Fruit fly (Drosophila melanogaster) whole organism, embryonic: ENCODE measurements around the gene Polr3E.

Experiments
- ATbp ChIP-seq: fragments of 200-800 bp; sonication (Bioruptor generic); optimal IDR thresholded peaks from 2 replicates; lab custom pipeline; 2017; ENCODE audit warnings: missing biosample characterization, mild to moderate bottlenecking, missing genetic modification characterization, missing genetic modification reagents
- Atf6 ChIP-seq: fragments of 200-800 bp; sonication (Bioruptor generic); IDR thresholded peaks from 2 replicates; pipeline ENCODE4 v1.3.6; 2022; ENCODE audit warnings: missing biosample characterization, missing genetic modification characterization
- Bgb ChIP-seq: fragments of 200-800 bp; sonication (Bioruptor generic); IDR thresholded peaks from 2 replicates; pipeline ENCODE4 v1.3.6; 2022; ENCODE audit warnings: missing biosample characterization, missing genetic modification characterization; ENCODE audit not compliant: partially characterized antibody
- Bteb2 ChIP-seq: fragments of 200-800 bp; sonication (Bioruptor generic); optimal IDR thresholded peaks from 2 replicates; lab custom pipeline; 2016; ENCODE audit warnings: missing biosample characterization, missing genetic modification characterization
- CG10366 ChIP-seq: fragments of 200-800 bp; sonication (Bioruptor generic); IDR thresholded peaks from 2 replicates; pipeline ENCODE4 v1.3.6; 2022; ENCODE audit warnings: missing biosample characterization, missing genetic modification characterization
- CG12155 ChIP-seq: fragments of 200-800 bp; sonication (Bioruptor generic); optimal IDR thresholded peaks from 3 replicates; lab custom pipeline; 2016; ENCODE audit warnings: missing biosample characterization, missing genetic modification characterization
- CG1602 ChIP-seq: fragments of 200-800 bp; sonication (Bioruptor generic); optimal IDR thresholded peaks from 3 replicates; lab custom pipeline; 2016; ENCODE audit warnings: missing biosample characterization, missing genetic modification characterization
- CG17802 ChIP-seq: fragments of 200-800 bp; sonication (Bioruptor generic); optimal IDR thresholded peaks from 2 replicates; lab custom pipeline; 2018; ENCODE audit warnings: missing biosample characterization, mild to moderate bottlenecking, missing genetic modification characterization, moderate library complexity
- CG2116 ChIP-seq: fragments of 200-800 bp; sonication (Bioruptor generic); optimal IDR thresholded peaks from 3 replicates; lab custom pipeline; 2018; ENCODE audit warnings: missing biosample characterization, mild to moderate bottlenecking, missing genetic modification characterization
- CG2129 ChIP-seq: fragments of 200-800 bp; sonication (Bioruptor generic); IDR thresholded peaks from 2 replicates; pipeline ENCODE4 v1.3.6; 2022; ENCODE audit warnings: missing biosample characterization, missing genetic modification characterization; ENCODE audit not compliant: partially characterized antibody
- CG32532 ChIP-seq: fragments of 200-800 bp; sonication (Bioruptor generic); IDR thresholded peaks from 2 replicates; pipeline ENCODE4 v1.3.6; 2022; ENCODE audit warnings: missing biosample characterization, missing genetic modification characterization
- CG3407 ChIP-seq: fragments of 200-800 bp; sonication (Bioruptor generic); optimal IDR thresholded peaks from 2 replicates; lab custom pipeline; 2018; ENCODE audit warnings: missing biosample characterization, mild to moderate bottlenecking, missing genetic modification characterization
- CG34224 ChIP-seq: fragments of 200-800 bp; sonication (Bioruptor generic); IDR thresholded peaks from 3 replicates; pipeline ENCODE4 v1.3.6; 2022; ENCODE audit warnings: missing biosample characterization, missing genetic modification characterization; ENCODE audit not compliant: partially characterized antibody
- CG3847 ChIP-seq: fragments of 200-800 bp; sonication (Bioruptor generic); IDR thresholded peaks from 2 replicates; pipeline ENCODE4 v1.3.6; 2022; ENCODE audit warnings: missing biosample characterization, missing genetic modification characterization
- CG5953 ChIP-seq: fragments of 200-800 bp; sonication (Bioruptor generic); IDR thresholded peaks from 2 replicates; pipeline ENCODE4 v1.3.6; 2022; ENCODE audit warnings: missing biosample characterization, missing genetic modification characterization
- CG6175 ChIP-seq: fragments of 200-800 bp; sonication (Bioruptor generic); IDR thresholded peaks from 3 replicates; pipeline ENCODE4 v1.3.6; 2022; ENCODE audit warnings: missing biosample characterization, missing genetic modification characterization
- CG7271 ChIP-seq: fragments of 200-800 bp; sonication (Bioruptor generic); optimal IDR thresholded peaks from 2 replicates; lab custom pipeline; 2018; ENCODE audit warnings: missing biosample characterization, mild to moderate bottlenecking, missing genetic modification characterization, moderate library complexity
- CG7556 ChIP-seq: fragments of 200-800 bp; sonication (Bioruptor generic); optimal IDR thresholded peaks from 2 replicates; lab custom pipeline; 2017; ENCODE audit warnings: missing biosample characterization, mild to moderate bottlenecking, missing genetic modification characterization
- CG7987 ChIP-seq: fragments of 200-800 bp; sonication (Bioruptor generic); optimal IDR thresholded peaks from 2 replicates; lab custom pipeline; 2018; ENCODE audit warnings: missing biosample characterization, mild to moderate bottlenecking, missing genetic modification characterization, moderate library complexity
- CG8290 ChIP-seq, 3 experiments: fragments of 200-800 bp; sonication (Bioruptor generic); optimal IDR thresholded peaks; 2 replicates each; lab custom pipeline; 2016 to 2019; ENCODE audit warnings: missing biosample characterization in 3 of 3, missing genetic modification characterization in 3 of 3, mild to moderate bottlenecking in 2 of 3, moderate library complexity in 1 of 3
- CG9727 ChIP-seq: fragments of 200-800 bp; sonication (Bioruptor generic); optimal IDR thresholded peaks from 3 replicates; lab custom pipeline; 2017; ENCODE audit warnings: missing biosample characterization, mild to moderate bottlenecking, missing genetic modification characterization
- CG9932 ChIP-seq: fragments of 200-800 bp; sonication (Bioruptor generic); IDR thresholded peaks from 2 replicates; pipeline ENCODE4 v1.3.6; 2022; ENCODE audit warnings: missing biosample characterization, missing genetic modification characterization
- CrebB ChIP-seq: fragments of 200-800 bp; sonication (Bioruptor generic); optimal IDR thresholded peaks from 3 replicates; lab custom pipeline; 2018; ENCODE audit warnings: missing biosample characterization, mild to moderate bottlenecking, missing genetic modification characterization
- Dad ChIP-seq: fragments of 200-800 bp; sonication (Bioruptor generic); optimal IDR thresholded peaks from 3 replicates; lab custom pipeline; 2016; ENCODE audit warnings: missing biosample characterization, missing genetic modification characterization
- Elba2 ChIP-seq: fragments of 200-800 bp; sonication (Bioruptor generic); optimal IDR thresholded peaks from 3 replicates; lab custom pipeline; 2016; ENCODE audit warnings: missing biosample characterization, missing genetic modification characterization
- H2.0 ChIP-seq: fragments of 200-800 bp; sonication (Bioruptor generic); IDR thresholded peaks from 2 replicates; pipeline ENCODE4 v1.3.6; 2022; ENCODE audit warnings: missing biosample characterization, missing genetic modification characterization
- Hsf ChIP-seq: fragments of 200-800 bp; sonication (Bioruptor generic); optimal IDR thresholded peaks from 3 replicates; lab custom pipeline; 2016; ENCODE audit warnings: missing biosample characterization, missing genetic modification characterization
- Oaz ChIP-seq: fragments of 200-800 bp; sonication (Bioruptor generic); IDR thresholded peaks from 2 replicates; pipeline ENCODE4 v1.3.6; 2022; ENCODE audit warnings: missing biosample characterization, missing genetic modification characterization
- PHDP ChIP-seq: fragments of 200-800 bp; sonication (Bioruptor generic); optimal IDR thresholded peaks from 3 replicates; lab custom pipeline; 2018; ENCODE audit warnings: missing biosample characterization, mild to moderate bottlenecking, missing genetic modification characterization, moderate library complexity
- Ravus ChIP-seq: fragments of 200-800 bp; sonication (Bioruptor generic); IDR thresholded peaks from 2 replicates; pipeline ENCODE4 v1.3.6; 2022; ENCODE audit warnings: missing biosample characterization, missing genetic modification characterization
- TFAM ChIP-seq: fragments of 200-800 bp; sonication (Bioruptor generic); optimal IDR thresholded peaks from 2 replicates; lab custom pipeline; 2017; ENCODE audit warnings: missing biosample characterization, missing genetic modification characterization, inconsistent platforms
- Trl ChIP-seq, 3 experiments: fragments of >200 bp in 2 of 3; fragments of 200-800 bp in 1 of 3; sonication (Bioruptor generic) in 1 of 3; optimal IDR thresholded peaks; 2 replicates in 1 of 3; 3 replicates in 2 of 3; lab custom pipeline; 2016 to 2017; ENCODE audit warnings: missing biosample characterization in 1 of 3, missing genetic modification characterization in 1 of 3
- abd-A ChIP-seq: fragments of 200-800 bp; sonication (Bioruptor generic); optimal IDR thresholded peaks from 3 replicates; lab custom pipeline; 2019; ENCODE audit warnings: missing biosample characterization, mild to moderate bottlenecking, missing genetic modification characterization, moderate library complexity
- cato ChIP-seq: fragments of 200-800 bp; sonication (Bioruptor generic); optimal IDR thresholded peaks from 2 replicates; lab custom pipeline; 2016; ENCODE audit warnings: missing biosample characterization, missing genetic modification characterization, borderline replicate concordance
- dmrt99B ChIP-seq: fragments of 200-800 bp; sonication (Bioruptor generic); optimal IDR thresholded peaks from 2 replicates; lab custom pipeline; 2018; ENCODE audit warnings: missing biosample characterization, mild to moderate bottlenecking, missing genetic modification characterization, moderate library complexity
- emc ChIP-seq: fragments of 200-800 bp; sonication (Bioruptor generic); optimal IDR thresholded peaks from 2 replicates; lab custom pipeline; 2016; ENCODE audit warnings: missing biosample characterization, missing genetic modification characterization
- en ChIP-seq: fragments of 200-800 bp; sonication (Bioruptor generic); optimal IDR thresholded peaks from 2 replicates; lab custom pipeline; 2016; ENCODE audit warnings: missing biosample characterization, missing genetic modification characterization
- inv ChIP-seq: fragments of 200-800 bp; sonication (Bioruptor generic); IDR thresholded peaks from 2 replicates; pipeline ENCODE4 v1.3.6; 2022; ENCODE audit warnings: missing biosample characterization, missing genetic modification characterization; ENCODE audit not compliant: partially characterized antibody
- kay ChIP-seq: fragments of 200-800 bp; sonication (Bioruptor generic); optimal IDR thresholded peaks from 2 replicates; lab custom pipeline; 2016; ENCODE audit warnings: missing biosample characterization, missing genetic modification characterization
- pb ChIP-seq: fragments of 200-800 bp; sonication (Bioruptor generic); optimal IDR thresholded peaks from 3 replicates; lab custom pipeline; 2016; ENCODE audit warnings: missing biosample characterization, missing genetic modification characterization
- pita ChIP-seq: fragments of 200-800 bp; sonication (Bioruptor generic); optimal IDR thresholded peaks from 2 replicates; lab custom pipeline; 2017; ENCODE audit warnings: missing biosample characterization, mild to moderate bottlenecking, missing genetic modification characterization
- pros ChIP-seq: fragments of 200-800 bp; sonication (Bioruptor generic); optimal IDR thresholded peaks from 3 replicates; lab custom pipeline; 2019; ENCODE audit warnings: missing biosample characterization, mild to moderate bottlenecking, missing genetic modification characterization, moderate library complexity
- pzg ChIP-seq: fragments of 200-800 bp; sonication (Bioruptor generic); optimal IDR thresholded peaks from 3 replicates; lab custom pipeline; 2018; ENCODE audit warnings: missing biosample characterization, mild to moderate bottlenecking, missing genetic modification characterization, moderate library complexity
- sens ChIP-seq: fragments of 200-800 bp; sonication (Bioruptor generic); peaks from one replicate; lab custom pipeline; 2016; ENCODE audit warnings: missing biosample characterization, missing genetic modification characterization
- sob ChIP-seq: fragments of 200-800 bp; sonication (Bioruptor generic); IDR thresholded peaks from 2 replicates; pipeline ENCODE4 v1.3.6; 2022; ENCODE audit warnings: missing biosample characterization, missing genetic modification characterization
- tll ChIP-seq, 2 experiments: fragments of 200-800 bp in 1 of 2; fragments of >200 bp in 1 of 2; sonication (Bioruptor generic) in 1 of 2; optimal IDR thresholded peaks; 2 replicates each; lab custom pipeline; 2017 to 2019; ENCODE audit warnings: missing biosample characterization in 2 of 2, missing genetic modification characterization in 2 of 2, mild to moderate bottlenecking in 1 of 2, moderate library complexity in 1 of 2
- wek ChIP-seq: fragments of 200-800 bp; sonication (Bioruptor generic); optimal IDR thresholded peaks from 3 replicates; lab custom pipeline; 2018; ENCODE audit warnings: missing biosample characterization, mild to moderate bottlenecking, missing genetic modification characterization, moderate library complexity
- yki ChIP-seq: fragments of >200 bp; optimal IDR thresholded peaks from 3 replicates; lab custom pipeline; 2018
- zf30C ChIP-seq: fragments of 200-800 bp; sonication (Bioruptor generic); optimal IDR thresholded peaks from 3 replicates; lab custom pipeline; 2018; ENCODE audit warnings: missing biosample characterization, mild to moderate bottlenecking, missing genetic modification characterization
- zfh1 ChIP-seq: fragments of 200-800 bp; sonication (Bioruptor generic); IDR thresholded peaks from 3 replicates; pipeline ENCODE4 v1.3.6; 2022; ENCODE audit warnings: missing biosample characterization, missing genetic modification characterization

Gene Polr3E

DNA sequence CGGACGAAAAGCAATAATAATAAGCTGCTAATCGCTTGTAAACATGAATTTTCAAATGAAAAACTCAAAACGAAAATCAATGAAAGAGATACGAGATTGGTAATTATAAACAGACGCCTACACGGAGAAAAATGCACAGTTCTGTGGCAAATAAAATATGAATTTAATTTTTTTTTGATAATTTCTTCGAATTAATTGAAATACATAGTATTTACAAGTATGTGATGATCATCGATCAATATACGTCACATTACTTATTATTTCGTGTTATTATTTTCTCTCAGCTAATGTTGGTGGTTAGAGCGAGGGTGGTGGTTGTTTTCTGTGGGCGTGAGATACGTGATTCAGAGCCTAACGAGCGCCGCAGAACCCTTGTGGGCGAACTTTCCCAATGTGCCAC is 22.1 kb downstream of the Polr3E start (continued):
- TF ChIP-seq CG3847 (GFP tag; lab: Robert Waterston, UW) (peak; percentile 37), CG1602 (peak; percentile 61), CG2116 (GFP tag; lab: Kevin White, UChicago) (peak; percentile 26), CG32532 (GFP tag; lab: Robert Waterston, UW) (peak; percentile 71; the same call in 1 of the 2 replicates), CG6175 (GFP tag; lab: Robert Waterston, UW) (no peak; the same call in 2 of the 3 replicates), kay (peak; percentile 64), en (GFP tag; lab: Kevin White, UChicago) (no peak), pros (GFP tag; lab: Kevin White, UChicago) (peak; percentile 20), CG10366 (GFP tag; lab: Robert Waterston, UW) (peak; percentile 78), Trl (optimal IDR thresholded peaks at IDR 0.05; lab: Kevin White, UChicago) (no peak), Trl (GFP tag; optimal IDR thresholded peaks at IDR 0.05; lab: Kevin White, UChicago) (no peak), PHDP (tag; lab: Kevin White, UChicago) (peak; percentile 83), CG3407 (GFP tag; lab: Kevin White, UChicago) (peak; percentile 67), pb (peak; percentile 0), Atf6 (GFP tag; lab: Robert Waterston, UW) (peak; percentile 82), tll (GFP tag; optimal IDR thresholded peaks at IDR 0.05; lab: Kevin White, UChicago) (no peak), zf30C (GFP tag; lab: Kevin White, UChicago) (peak; percentile 51), Dad (GFP tag; lab: Kevin White, UChicago) (peak; percentile 24), CrebB (tag; lab: Kevin White, UChicago) (peak; percentile 28), abd-A (tag; lab: Kevin White, UChicago) (peak; percentile 82), CG7271 (no peak), pzg (no peak), Oaz (GFP tag; lab: Robert Waterston, UW) (no peak; the same call in 1 of the 2 replicates), inv (GFP tag; lab: Robert Waterston, UW) (no peak), CG17802 (tag; lab: Kevin White, UChicago) (peak; percentile 30), Elba2 (GFP tag; lab: Kevin White, UChicago) (no peak), pita (GFP tag; lab: Kevin White, UChicago) (no peak), TFAM (GFP tag; lab: Kevin White, UChicago) (no peak), dmrt99B (peak; percentile 87), CG34224 (GFP tag; lab: Robert Waterston, UW) (no peak), CG7987 (no peak), zfh1 (GFP tag; lab: Robert Waterston, UW) (peak; percentile 83), wek (GFP tag; lab: Kevin White, UChicago) (no peak), CG2129 (GFP tag; lab: Robert Waterston, UW) (no peak), sob (GFP tag; lab: Robert Waterston, UW) (peak; percentile 71), Ravus (no peak; the same call in 1 of the 2 replicates), CG5953 (peak; percentile 67), CG9932 (GFP tag; lab: Robert Waterston, UW) (peak; percentile 48), yki (lab: Kevin White, UChicago) (no peak), CG8290 (GFP tag; optimal IDR thresholded peaks at IDR 0.05; lab: Kevin White, UChicago) (peak; percentile 21), CG8290 (tag; optimal IDR thresholded peaks at IDR 0.05; lab: Kevin White, UChicago) (peak in 1 of 2 experiments; percentile 27), CG12155 (GFP tag; lab: Kevin White, UChicago) (peak; percentile 39), H2.0 (peak; percentile 67), cato (peak; percentile 15), CG7556 (peak; percentile 85), CG9727 (peak; percentile 76), emc (GFP tag; lab: Kevin White, UChicago) (peak; percentile 7), Bgb (no peak), ATbp (peak; percentile 79), Hsf (GFP tag; lab: Kevin White, UChicago) (peak; percentile 76), Bteb2 (GFP tag; lab: Kevin White, UChicago) (peak; percentile 54), sens (peak; percentile 99)
